Fruit fly (Drosophila melanogaster) whole organism, embryonic: ENCODE results near the gene CG11267.
A peak's percentile ranks its signal among the peaks of the same experiment; 100 is the strongest.

Experiments
- C15 ChIP-seq: fragments of 200-800 bp; sonication (Bioruptor generic); IDR thresholded peaks from 3 replicates; pipeline ENCODE4 v1.3.6; 2022; ENCODE audit warnings: missing biosample characterization, missing genetic modification characterization
- CG11696 ChIP-seq: fragments of 200-800 bp; sonication (Bioruptor generic); IDR thresholded peaks from 2 replicates; pipeline ENCODE4 v1.3.6; 2022; ENCODE audit warnings: missing biosample characterization, missing genetic modification characterization
- CG12236 ChIP-seq: fragments of 200-800 bp; sonication (Bioruptor generic); optimal IDR thresholded peaks from 2 replicates; lab custom pipeline; 2016; ENCODE audit warnings: missing biosample characterization, missing genetic modification characterization
- CG13123 ChIP-seq: fragments of 200-800 bp; sonication (Bioruptor generic); optimal IDR thresholded peaks from 2 replicates; lab custom pipeline; 2016; ENCODE audit warnings: missing biosample characterization, missing genetic modification characterization
- CG13624 ChIP-seq: fragments of 200-800 bp; sonication (Bioruptor generic); optimal IDR thresholded peaks from 2 replicates; lab custom pipeline; 2016; ENCODE audit warnings: missing biosample characterization, missing genetic modification characterization
- CG14667 ChIP-seq: fragments of 200-800 bp; sonication (Bioruptor generic); IDR thresholded peaks from 2 replicates; pipeline ENCODE4 v1.3.6; 2022; ENCODE audit warnings: missing biosample characterization, missing genetic modification characterization
- CG14710 ChIP-seq: fragments of 200-800 bp; sonication (Bioruptor generic); optimal IDR thresholded peaks from 3 replicates; lab custom pipeline; 2019; ENCODE audit warnings: missing biosample characterization, mild to moderate bottlenecking, missing genetic modification characterization, moderate library complexity
- CG1647 ChIP-seq: fragments of 200-800 bp; sonication (Bioruptor generic); optimal IDR thresholded peaks from 3 replicates; lab custom pipeline; 2016; ENCODE audit warnings: missing biosample characterization, missing genetic modification characterization
- CG16815 ChIP-seq: fragments of 200-800 bp; sonication (Bioruptor generic); optimal IDR thresholded peaks from 3 replicates; lab custom pipeline; 2017; ENCODE audit warnings: missing biosample characterization, mild to moderate bottlenecking, missing genetic modification characterization
- CG16863 ChIP-seq: fragments of 200-800 bp; sonication (Bioruptor generic); optimal IDR thresholded peaks from 3 replicates; lab custom pipeline; 2016; ENCODE audit warnings: missing biosample characterization, missing genetic modification characterization
- CG17186 ChIP-seq: fragments of 200-800 bp; sonication (Bioruptor generic); optimal IDR thresholded peaks from 3 replicates; lab custom pipeline; 2017; ENCODE audit warnings: missing biosample characterization, missing genetic modification reagents, missing genetic modification characterization
- CG17385 ChIP-seq: fragments of 200-800 bp; sonication (Bioruptor generic); optimal IDR thresholded peaks from 3 replicates; lab custom pipeline; 2018; ENCODE audit warnings: missing biosample characterization, mild to moderate bottlenecking, missing genetic modification characterization
- CG31224 ChIP-seq: fragments of 200-800 bp; sonication (Bioruptor generic); IDR thresholded peaks from 2 replicates; pipeline ENCODE4 v1.3.6; 2022; ENCODE audit warnings: missing biosample characterization, missing genetic modification characterization
- CG33213 ChIP-seq: fragments of 200-800 bp; sonication (Bioruptor generic); optimal IDR thresholded peaks from 3 replicates; lab custom pipeline; 2016; ENCODE audit warnings: missing biosample characterization, missing genetic modification characterization
- CG6683 ChIP-seq: fragments of 200-800 bp; sonication (Bioruptor generic); optimal IDR thresholded peaks from 2 replicates; lab custom pipeline; 2017; ENCODE audit warnings: missing biosample characterization, mild to moderate bottlenecking, missing genetic modification characterization, missing genetic modification reagents
- CG7271 ChIP-seq: fragments of 200-800 bp; sonication (Bioruptor generic); optimal IDR thresholded peaks from 2 replicates; lab custom pipeline; 2018; ENCODE audit warnings: missing biosample characterization, mild to moderate bottlenecking, missing genetic modification characterization, moderate library complexity
- CG8388 ChIP-seq: fragments of 200-800 bp; sonication (Bioruptor generic); optimal IDR thresholded peaks from 2 replicates; lab custom pipeline; 2019; ENCODE audit warnings: missing biosample characterization, mild to moderate bottlenecking, missing genetic modification characterization, moderate library complexity
- Doc3 ChIP-seq: fragments of 200-800 bp; sonication (Bioruptor generic); IDR thresholded peaks from 3 replicates; pipeline ENCODE4 v1.3.6; 2022; ENCODE audit warnings: missing biosample characterization, missing genetic modification characterization; ENCODE audit not compliant: partially characterized antibody
- Eip74EF ChIP-seq, 2 experiments: fragments of 200-800 bp in 1 of 2; fragments of >200 bp in 1 of 2; sonication (Bioruptor generic) in 1 of 2; optimal IDR thresholded peaks; 2 replicates each; lab custom pipeline; 2017 to 2019; ENCODE audit warnings: missing biosample characterization in 2 of 2, missing genetic modification characterization in 2 of 2, mild to moderate bottlenecking in 1 of 2, moderate library complexity in 1 of 2
- Elba2 ChIP-seq: fragments of 200-800 bp; sonication (Bioruptor generic); optimal IDR thresholded peaks from 3 replicates; lab custom pipeline; 2016; ENCODE audit warnings: missing biosample characterization, missing genetic modification characterization
- Lpt ChIP-seq: fragments of >200 bp; optimal IDR thresholded peaks from 2 replicates; lab custom pipeline; 2018; ENCODE audit warnings: missing biosample characterization, missing genetic modification characterization
- Mad ChIP-seq: fragments of 200-800 bp; sonication (Bioruptor generic); optimal IDR thresholded peaks from 2 replicates; lab custom pipeline; 2016; ENCODE audit warnings: missing biosample characterization, missing genetic modification characterization
- Med ChIP-seq: fragments of 200-800 bp; sonication (Bioruptor generic); peaks from one replicate; lab custom pipeline; 2016; ENCODE audit warnings: missing biosample characterization, missing genetic modification characterization, mild to moderate bottlenecking, inconsistent platforms, moderate library complexity
- Pdp1 ChIP-seq, 2 experiments: fragments of 200-800 bp; sonication (Bioruptor generic); optimal IDR thresholded peaks; 3 replicates each; lab custom pipeline; 2016; ENCODE audit warnings: missing biosample characterization in 2 of 2, missing genetic modification characterization in 2 of 2, mild to moderate bottlenecking in 1 of 2, moderate library complexity in 1 of 2
- Scr ChIP-seq: fragments of 200-800 bp; sonication (Bioruptor generic); IDR thresholded peaks from 2 replicates; pipeline ENCODE4 v1.3.6; 2022; ENCODE audit warnings: missing biosample characterization, missing genetic modification characterization; ENCODE audit not compliant: partially characterized antibody
- Sox102F ChIP-seq: fragments of 200-800 bp; sonication (Bioruptor generic); optimal IDR thresholded peaks from 2 replicates; lab custom pipeline; 2018; ENCODE audit warnings: missing biosample characterization, mild to moderate bottlenecking, missing genetic modification characterization, moderate library complexity
- Sry-δ ChIP-seq: fragments of 200-800 bp; sonication (Bioruptor generic); optimal IDR thresholded peaks from 2 replicates; lab custom pipeline; 2016; ENCODE audit warnings: missing biosample characterization, missing genetic modification characterization
- Tbp ChIP-seq: fragments of >200 bp; optimal IDR thresholded peaks from 2 replicates; lab custom pipeline; 2018; ENCODE audit warnings: missing biosample characterization, missing genetic modification characterization
- abd-A ChIP-seq: fragments of 200-800 bp; sonication (Bioruptor generic); optimal IDR thresholded peaks from 3 replicates; lab custom pipeline; 2019; ENCODE audit warnings: missing biosample characterization, mild to moderate bottlenecking, missing genetic modification characterization, moderate library complexity
- ato ChIP-seq: fragments of 200-800 bp; sonication (Bioruptor generic); IDR thresholded peaks from 2 replicates; pipeline ENCODE4 v1.3.6; 2022; ENCODE audit warnings: missing biosample characterization, missing genetic modification characterization; ENCODE audit not compliant: partially characterized antibody
- cad ChIP-seq: fragments of >200 bp; optimal IDR thresholded peaks from 2 replicates; lab custom pipeline; 2017; ENCODE audit warnings: missing biosample characterization, missing genetic modification characterization
- dpn ChIP-seq, 2 experiments: fragments of 200-800 bp; sonication (Bioruptor generic); optimal IDR thresholded peaks; 3 replicates each; lab custom pipeline; 2016; ENCODE audit warnings: missing biosample characterization in 2 of 2, missing genetic modification characterization in 2 of 2
- fd96Cb ChIP-seq: fragments of 200-800 bp; sonication (Bioruptor generic); optimal IDR thresholded peaks from 2 replicates; lab custom pipeline; 2018; ENCODE audit warnings: missing biosample characterization, mild to moderate bottlenecking, missing genetic modification characterization, moderate library complexity
- gem ChIP-seq: fragments of 200-800 bp; sonication (Bioruptor generic); optimal IDR thresholded peaks from 2 replicates; lab custom pipeline; 2019; ENCODE audit warnings: missing biosample characterization, mild to moderate bottlenecking, missing genetic modification characterization, moderate library complexity
- gro ChIP-seq: fragments of 200-800 bp; sonication (Bioruptor generic); optimal IDR thresholded peaks from 2 replicates; lab custom pipeline; 2016; ENCODE audit warnings: missing biosample characterization, missing genetic modification characterization
- hbn ChIP-seq: fragments of 200-800 bp; sonication (Bioruptor generic); IDR thresholded peaks from 2 replicates; pipeline ENCODE4 v1.3.6; 2022; ENCODE audit warnings: missing biosample characterization, missing genetic modification characterization; ENCODE audit not compliant: partially characterized antibody
- kay ChIP-seq: fragments of 200-800 bp; sonication (Bioruptor generic); optimal IDR thresholded peaks from 2 replicates; lab custom pipeline; 2016; ENCODE audit warnings: missing biosample characterization, missing genetic modification characterization
- lov ChIP-seq, 2 experiments: fragments of 200-800 bp in 1 of 2; fragments of >200 bp in 1 of 2; sonication (Bioruptor generic) in 1 of 2; IDR thresholded peaks in 1 of 2; optimal IDR thresholded peaks in 1 of 2; 2 replicates in 1 of 2; 3 replicates in 1 of 2; pipeline versions ENCODE4 v1.3.6 to Lab custom; 2017 to 2022; ENCODE audit warnings: missing biosample characterization in 1 of 2, missing genetic modification characterization in 1 of 2
- nerfin-2 ChIP-seq: fragments of 200-800 bp; sonication (Bioruptor generic); IDR thresholded peaks from 2 replicates; pipeline ENCODE4 v1.3.6; 2022; ENCODE audit warnings: missing biosample characterization, missing genetic modification characterization; ENCODE audit not compliant: partially characterized antibody
- nom ChIP-seq: fragments of 200-800 bp; sonication (Bioruptor generic); optimal IDR thresholded peaks from 2 replicates; lab custom pipeline; 2017; ENCODE audit warnings: missing biosample characterization, missing genetic modification characterization, mild to moderate bottlenecking, moderate library complexity, missing genetic modification reagents
- oc ChIP-seq: fragments of 200-800 bp; sonication (Bioruptor generic); optimal IDR thresholded peaks from 2 replicates; lab custom pipeline; 2018; ENCODE audit warnings: missing biosample characterization, mild to moderate bottlenecking, missing genetic modification characterization, moderate library complexity
- onecut ChIP-seq: fragments of 200-800 bp; sonication (Bioruptor generic); IDR thresholded peaks from 2 replicates; pipeline ENCODE4 v1.3.6; 2022; ENCODE audit warnings: missing biosample characterization, missing genetic modification characterization
- ranshi ChIP-seq: fragments of 200-800 bp; sonication (Bioruptor generic); IDR thresholded peaks from 2 replicates; pipeline ENCODE4 v1.3.6; 2022; ENCODE audit warnings: missing biosample characterization, missing genetic modification characterization
- slbo ChIP-seq: fragments of 200-800 bp; sonication (Bioruptor generic); IDR thresholded peaks from 2 replicates; pipeline ENCODE4 v1.3.6; 2022; ENCODE audit warnings: missing biosample characterization, missing genetic modification characterization
- slp2 ChIP-seq: fragments of 200-800 bp; sonication (Bioruptor generic); optimal IDR thresholded peaks from 2 replicates; lab custom pipeline; 2016; ENCODE audit warnings: missing biosample characterization, missing genetic modification characterization
- unpg ChIP-seq: fragments of 200-800 bp; sonication (Bioruptor generic); optimal IDR thresholded peaks from 3 replicates; lab custom pipeline; 2018; ENCODE audit warnings: missing biosample characterization, mild to moderate bottlenecking, missing genetic modification characterization, moderate library complexity
- wek ChIP-seq: fragments of 200-800 bp; sonication (Bioruptor generic); optimal IDR thresholded peaks from 3 replicates; lab custom pipeline; 2018; ENCODE audit warnings: missing biosample characterization, mild to moderate bottlenecking, missing genetic modification characterization, moderate library complexity
- zen2 ChIP-seq: fragments of 200-800 bp; sonication (Bioruptor generic); IDR thresholded peaks from 3 replicates; pipeline ENCODE4 v1.3.6; 2022; ENCODE audit warnings: missing biosample characterization, missing genetic modification characterization; ENCODE audit not compliant: partially characterized antibody
- zfh2 ChIP-seq: fragments of 200-800 bp; sonication (Bioruptor generic); optimal IDR thresholded peaks from 2 replicates; lab custom pipeline; 2016; ENCODE audit warnings: missing biosample characterization, missing genetic modification characterization

The CG11267 gene

DNA sequence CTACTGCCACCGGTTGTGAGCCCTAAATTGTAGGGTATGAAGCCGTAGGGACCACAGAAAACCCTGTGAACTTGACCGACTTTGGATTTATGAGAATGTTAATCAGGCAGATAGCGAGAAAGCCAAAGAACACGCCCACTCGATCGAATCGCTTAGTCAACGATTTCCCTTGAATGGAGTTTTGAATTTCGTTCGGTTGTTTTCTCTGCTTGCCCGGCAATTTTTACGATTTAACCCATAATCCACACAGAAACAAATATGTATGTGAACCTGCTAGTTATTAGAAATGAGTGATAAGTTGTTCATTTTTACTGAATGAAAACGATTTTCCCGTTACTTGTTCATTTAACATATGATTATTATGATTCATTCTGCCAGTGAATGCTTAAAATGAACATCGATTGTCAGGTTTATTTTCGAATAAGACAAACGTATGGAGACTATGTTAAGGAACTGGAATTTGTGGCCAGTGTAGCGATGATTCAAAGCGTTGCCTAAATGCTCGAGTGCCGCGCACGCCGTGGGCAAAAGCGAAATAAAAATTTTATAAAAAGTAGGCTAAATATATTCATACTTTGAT, 14.3 kb downstream of the CG11267 start (continued):
- peak; percentile 56 for TF ChIP-seq Sox102F (GFP tag; lab: Kevin White, UChicago)
- TF ChIP-seq dpn (GFP tag; optimal IDR thresholded peaks at IDR 0.05; lab: Kevin White, UChicago) = peak in 1 of 2 experiments; percentile 2
- no peak for TF ChIP-seq CG17385 (GFP tag; lab: Kevin White, UChicago)
- no peak for TF ChIP-seq cad (GFP tag; lab: Kevin White, UChicago)
- no peak for TF ChIP-seq Sry-δ (GFP tag; lab: Kevin White, UChicago)
- no peak for TF ChIP-seq onecut (GFP tag; lab: Robert Waterston, UW)
- TF ChIP-seq Scr (GFP tag; lab: Robert Waterston, UW) = no peak
- TF ChIP-seq zen2 (GFP tag; lab: Robert Waterston, UW) = no peak
- no peak for TF ChIP-seq ato (GFP tag; lab: Robert Waterston, UW)
- no peak for TF ChIP-seq Tbp (GFP tag; lab: Kevin White, UChicago)
- TF ChIP-seq CG14710 (tag; lab: Kevin White, UChicago) = no peak
- no peak for TF ChIP-seq CG13624
- TF ChIP-seq abd-A (tag; lab: Kevin White, UChicago) = peak; percentile 37
- no peak for TF ChIP-seq CG14667 (GFP tag; lab: Robert Waterston, UW)
- no peak for TF ChIP-seq CG17186
- no peak for TF ChIP-seq CG13123 (GFP tag; lab: Kevin White, UChicago)
- no peak for TF ChIP-seq wek (GFP tag; lab: Kevin White, UChicago)
- no peak for TF ChIP-seq Elba2 (GFP tag; lab: Kevin White, UChicago)
- TF ChIP-seq Pdp1 (GFP tag; optimal IDR thresholded peaks at IDR 0.05; lab: Kevin White, UChicago) = peak in 1 of 2 experiments; percentile 16
- TF ChIP-seq nerfin-2 (GFP tag; lab: Robert Waterston, UW) = no peak
- TF ChIP-seq CG16815 = no peak
- peak; percentile 40 for TF ChIP-seq oc (tag; lab: Kevin White, UChicago)
- TF ChIP-seq hbn (GFP tag; lab: Robert Waterston, UW) = no peak
- TF ChIP-seq CG7271 (tag; lab: Kevin White, UChicago) = no peak
- peak; percentile 53 for TF ChIP-seq gem (tag; lab: Kevin White, UChicago)
- no peak for TF ChIP-seq CG8388 (GFP tag; lab: Kevin White, UChicago)
- no peak for TF ChIP-seq Lpt (GFP tag; lab: Kevin White, UChicago)
- no peak for TF ChIP-seq Mad (GFP tag; lab: Kevin White, UChicago)
- no peak for TF ChIP-seq gro (GFP tag; lab: Kevin White, UChicago)
- no peak for TF ChIP-seq CG33213
- peak; percentile 42 for TF ChIP-seq kay
- TF ChIP-seq slbo (GFP tag; lab: Robert Waterston, UW) = peak; percentile 22; the same call in 1 of the 2 replicates
- no peak for TF ChIP-seq CG12236 (GFP tag; lab: Kevin White, UChicago)
- no peak for TF ChIP-seq CG6683 (GFP tag; lab: Kevin White, UChicago)
- no peak for TF ChIP-seq nom (GFP tag; lab: Kevin White, UChicago)
- TF ChIP-seq lov (optimal IDR thresholded peaks at IDR 0.05; lab: Kevin White, UChicago) = no peak
- TF ChIP-seq lov (GFP tag; IDR thresholded peaks at IDR 0.05; lab: Robert Waterston, UW) = no peak
- no peak for TF ChIP-seq Eip74EF (GFP tag; optimal IDR thresholded peaks at IDR 0.05; lab: Kevin White, UChicago)
- TF ChIP-seq zfh2 (GFP tag; lab: Kevin White, UChicago) = no peak
- TF ChIP-seq slp2 (GFP tag; lab: Kevin White, UChicago) = no peak
- peak; percentile 25 for TF ChIP-seq unpg (GFP tag; lab: Kevin White, UChicago)
- TF ChIP-seq ranshi (GFP tag; lab: Robert Waterston, UW) = no peak
- TF ChIP-seq CG31224 = peak; percentile 6; the same call in 1 of the 2 replicates
- TF ChIP-seq Med (GFP tag; lab: Kevin White, UChicago) = peak; percentile 61
- TF ChIP-seq C15 (GFP tag; lab: Robert Waterston, UW) = no peak
- no peak for TF ChIP-seq CG16863 (GFP tag; lab: Kevin White, UChicago)
- no peak for TF ChIP-seq CG1647 (GFP tag; lab: Kevin White, UChicago)
- TF ChIP-seq Doc3 (GFP tag; lab: Robert Waterston, UW) = no peak
- no peak for TF ChIP-seq CG11696 (GFP tag; lab: Robert Waterston, UW)
- TF ChIP-seq fd96Cb (tag; lab: Kevin White, UChicago) = peak; percentile 6
